Worm (Caenorhabditis elegans) whole organism, late embryonic: ENCODE data around the gene F07F6.1.
A peak's percentile ranks its signal among the peaks of the same experiment; 100 is the strongest.

Source experiments
- C38D4.7 ChIP-seq: fragments of 200-800 bp; sonication (Bioruptor generic); optimal IDR thresholded peaks from 2 replicates; lab custom pipeline; 2018; ENCODE audit warnings: mild to moderate bottlenecking, missing genetic modification characterization, moderate library complexity, missing compliant biosample characterization
- F13H6.1 ChIP-seq: sonication (generic microtip); optimal IDR thresholded peaks from 2 replicates; lab custom pipeline; 2016; ENCODE audit warnings: missing genetic modification characterization, missing compliant biosample characterization
- T23F11.4 ChIP-seq: fragments of 200-800 bp; sonication (Bioruptor generic); optimal IDR thresholded peaks from 2 replicates; lab custom pipeline; 2018; ENCODE audit warnings: mild to moderate bottlenecking, missing genetic modification characterization, missing compliant biosample characterization
- ceh-19 ChIP-seq: fragments of 200-800 bp; sonication (Bioruptor generic); optimal IDR thresholded peaks from 2 replicates; lab custom pipeline; 2018; ENCODE audit warnings: mild to moderate bottlenecking, missing genetic modification characterization, missing compliant biosample characterization
- ceh-30 ChIP-seq: fragments of 150-350 bp; optimal IDR thresholded peaks from 2 replicates; lab custom pipeline; 2014; ENCODE audit warnings: missing biosample characterization, missing genetic modification characterization
- ceh-31 ChIP-seq: sonication (generic microtip); optimal IDR thresholded peaks from 2 replicates; lab custom pipeline; 2016; ENCODE audit warnings: missing genetic modification characterization, missing compliant biosample characterization
- ceh-34 ChIP-seq: sonication (generic microtip); optimal IDR thresholded peaks from 2 replicates; lab custom pipeline; 2016; ENCODE audit warnings: mild to moderate bottlenecking, missing genetic modification characterization, missing compliant biosample characterization
- ceh-48 ChIP-seq: sonication (generic microtip); optimal IDR thresholded peaks from 2 replicates; lab custom pipeline; 2016; ENCODE audit warnings: missing genetic modification characterization, inconsistent platforms, missing compliant biosample characterization
- ceh-9 ChIP-seq: sonication (generic microtip); optimal IDR thresholded peaks from 2 replicates; lab custom pipeline; 2016; ENCODE audit warnings: mild to moderate bottlenecking, missing genetic modification characterization, inconsistent platforms, missing compliant biosample characterization
- elt-2 ChIP-seq: sonication (generic microtip); optimal IDR thresholded peaks from 2 replicates; lab custom pipeline; 2016; ENCODE audit warnings: missing genetic modification reagents, missing genetic modification characterization, missing compliant biosample characterization
- elt-4 ChIP-seq: sonication (generic microtip); optimal IDR thresholded peaks from 2 replicates; lab custom pipeline; 2016; ENCODE audit warnings: missing genetic modification characterization, missing compliant biosample characterization
- fax-1 ChIP-seq: sonication (generic microtip); optimal IDR thresholded peaks from 2 replicates; lab custom pipeline; 2016; ENCODE audit warnings: missing genotype, missing genetic modification characterization, missing compliant biosample characterization
- hlh-30 ChIP-seq: sonication (generic microtip); optimal IDR thresholded peaks from 2 replicates; lab custom pipeline; 2017; ENCODE audit warnings: antibody characterized with exemption, missing genetic modification characterization, missing compliant biosample characterization; ENCODE audit not compliant: insufficient read depth
- hlh-6 ChIP-seq: sonication (generic microtip); optimal IDR thresholded peaks from 2 replicates; lab custom pipeline; 2016; ENCODE audit warnings: missing genotype, missing genetic modification characterization, missing compliant biosample characterization
- lim-6 ChIP-seq: sonication (generic microtip); optimal IDR thresholded peaks from 2 replicates; lab custom pipeline; 2016; ENCODE audit warnings: missing genetic modification characterization, missing compliant biosample characterization
- lin-11 ChIP-seq: fragments of 200-800 bp; sonication (Bioruptor generic); optimal IDR thresholded peaks from 2 replicates; lab custom pipeline; 2018; ENCODE audit warnings: mild to moderate bottlenecking, missing genetic modification characterization, missing compliant biosample characterization
- madf-2 ChIP-seq: sonication (generic microtip); optimal IDR thresholded peaks from 2 replicates; lab custom pipeline; 2017; ENCODE audit warnings: missing genetic modification characterization, missing compliant biosample characterization
- nhr-232 ChIP-seq: sonication (generic microtip); optimal IDR thresholded peaks from 2 replicates; lab custom pipeline; 2016; ENCODE audit warnings: missing genetic modification characterization, missing compliant biosample characterization
- pat-9 ChIP-seq: fragments of 200-800 bp; sonication (Bioruptor generic); optimal IDR thresholded peaks from 2 replicates; lab custom pipeline; 2018; ENCODE audit warnings: mild to moderate bottlenecking, missing genetic modification characterization, moderate library complexity, missing compliant biosample characterization
- pax-1 ChIP-seq: fragments of 150-350 bp; optimal IDR thresholded peaks from 2 replicates; lab custom pipeline; 2014; ENCODE audit warnings: missing biosample characterization, missing genetic modification characterization
- pha-2 ChIP-seq: sonication (generic microtip); optimal IDR thresholded peaks from 2 replicates; lab custom pipeline; 2017; ENCODE audit warnings: mild to moderate bottlenecking, missing genetic modification characterization, missing compliant biosample characterization
- pha-4 ChIP-seq: fragments of 150-350 bp; optimal IDR thresholded peaks from 2 replicates; lab custom pipeline; 2018; ENCODE audit warnings: missing biosample characterization, missing genetic modification reagents, missing genetic modification characterization
- ref-2 ChIP-seq: sonication (generic microtip); optimal IDR thresholded peaks from 2 replicates; lab custom pipeline; 2016; ENCODE audit warnings: missing genetic modification characterization, missing compliant biosample characterization
- rnt-1 ChIP-seq: sonication (generic microtip); optimal IDR thresholded peaks from 2 replicates; lab custom pipeline; 2016; ENCODE audit warnings: missing genetic modification characterization, missing compliant biosample characterization
- syd-9 ChIP-seq: sonication (generic microtip); optimal IDR thresholded peaks from 2 replicates; lab custom pipeline; 2016; ENCODE audit warnings: mild to moderate bottlenecking, missing genetic modification characterization, moderate library complexity, missing compliant biosample characterization
- tbx-2 ChIP-seq: sonication (generic microtip); optimal IDR thresholded peaks from 2 replicates; lab custom pipeline; 2016; ENCODE audit warnings: missing genetic modification characterization, missing compliant biosample characterization
- unc-3 ChIP-seq, 2 experiments: fragments of 200-800 bp in 1 of 2; sonication (Bioruptor generic) in 1 of 2; sonication (generic microtip) in 1 of 2; conservative IDR thresholded peaks in 1 of 2; optimal IDR thresholded peaks in 1 of 2; 2 replicates each; pipeline versions ENCODE4 v1.3.6 to Lab custom; 2016 to 2022; ENCODE audit warnings: missing compliant biosample characterization in 2 of 2, missing genetic modification characterization in 2 of 2, missing genetic modification reagents in 1 of 2
- unc-42 ChIP-seq: sonication (generic microtip); optimal IDR thresholded peaks from 2 replicates; lab custom pipeline; 2016; ENCODE audit warnings: missing genotype, missing genetic modification characterization, missing compliant biosample characterization
- unc-55 ChIP-seq: sonication (generic microtip); optimal IDR thresholded peaks from 2 replicates; lab custom pipeline; 2017; ENCODE audit warnings: missing biosample characterization, missing genetic modification reagents, missing genetic modification characterization
- unc-86 ChIP-seq: sonication (generic microtip); optimal IDR thresholded peaks from 2 replicates; lab custom pipeline; 2016; ENCODE audit warnings: missing genetic modification characterization, missing compliant biosample characterization

The F07F6.1 gene

ce11 chrII:5460911-5461310 is 23.2 kb downstream of the F07F6.1 start:
- TF ChIP-seq hlh-30 (tag; lab: Kevin White, UChicago): peak; percentile 7
- peak; percentile 37 for TF ChIP-seq unc-55 (GFP tag; lab: Kevin White, UChicago)
- no peak for TF ChIP-seq unc-3 (GFP tag; conservative IDR thresholded peaks at IDR 0.05; lab: Robert Waterston, UW)
- no peak for TF ChIP-seq unc-3 (tag; optimal IDR thresholded peaks at IDR 0.05; lab: Kevin White, UChicago)
- TF ChIP-seq tbx-2: peak; percentile 19
- no peak for TF ChIP-seq ceh-19 (GFP tag; lab: Kevin White, UChicago)
- peak; percentile 30 for TF ChIP-seq ceh-34
- TF ChIP-seq pat-9: no peak
- TF ChIP-seq unc-86 (tag; lab: Kevin White, UChicago): no peak
- no peak for TF ChIP-seq hlh-6 (tag; lab: Kevin White, UChicago)
- TF ChIP-seq pax-1: no peak
- TF ChIP-seq rnt-1 (tag; lab: Kevin White, UChicago): peak; percentile 9
- TF ChIP-seq elt-2 (tag; lab: Kevin White, UChicago): peak; percentile 34
- TF ChIP-seq F13H6.1: no peak
- TF ChIP-seq fax-1 (tag; lab: Kevin White, UChicago): no peak
- peak; percentile 2 for TF ChIP-seq ceh-31 (tag; lab: Kevin White, UChicago)
- TF ChIP-seq pha-4 (tag; lab: Kevin White, UChicago): no peak
- no peak for TF ChIP-seq ceh-48 (tag; lab: Kevin White, UChicago)
- no peak for TF ChIP-seq madf-2

- TF ChIP-seq T23F11.4 (GFP tag; lab: Kevin White, UChicago): no peak
- peak; percentile 34 for TF ChIP-seq unc-55 (GFP tag; lab: Kevin White, UChicago)
- TF ChIP-seq rnt-1 (tag; lab: Kevin White, UChicago): no peak
- TF ChIP-seq, all 69 proteins: peak for 1
These were observed 26.1 kb downstream of the F07F6.1 start for ce11 chrII:5463692-5464300.

- TF ChIP-seq nhr-232 (tag; lab: Kevin White, UChicago) (no peak), unc-55 (GFP tag; lab: Kevin White, UChicago) (peak; percentile 48), T23F11.4 (GFP tag; lab: Kevin White, UChicago) (no peak), C38D4.7 (no peak), ceh-30 (tag; lab: Kevin White, UChicago) (no peak)
- TF ChIP-seq, all 69 proteins: peak for 1
These were observed 28.2 kb downstream of the F07F6.1 start, which contains the start of gene clr-1 for ce11 chrII:5465729-5466408. clr-1 (plus strand) TSS chrII:5466358.

DNA sequence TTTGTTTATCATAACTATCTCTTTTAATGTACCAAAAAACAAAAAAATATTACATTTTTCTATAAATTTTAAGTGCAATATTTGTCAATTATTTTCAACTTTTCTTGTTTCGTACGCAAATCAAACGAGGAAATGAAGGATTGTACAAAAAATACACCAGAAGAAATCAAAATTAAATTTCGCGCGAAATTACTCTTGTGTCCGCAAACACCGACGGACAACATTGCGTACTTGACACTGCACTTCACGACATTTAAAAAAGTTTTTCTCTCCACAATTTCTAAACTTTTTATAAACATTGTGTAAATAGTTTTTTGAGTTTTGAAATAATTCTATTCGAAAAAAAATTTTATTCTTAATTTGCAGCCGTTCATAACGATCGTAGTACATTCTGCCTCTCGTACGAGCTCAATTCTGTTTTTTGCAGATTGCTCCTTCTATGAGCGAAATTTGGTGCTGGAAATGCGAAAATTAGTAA is 36.3 kb downstream of the F07F6.1 start, which contains the start of gene mrps-16:
mrps-16 (plus strand) TSS at position 428 of the 478 bp plus-strand sequence.
- TF ChIP-seq ceh-9 (tag; lab: Kevin White, UChicago): no peak
- peak; percentile 1 for TF ChIP-seq unc-86 (tag; lab: Kevin White, UChicago)
- peak; percentile 53 for TF ChIP-seq unc-42 (tag; lab: Kevin White, UChicago)

ce11 chrII:5474946-5475345 is 37.3 kb downstream of the F07F6.1 start, which contains the start of gene ilcr-2:
ilcr-2 (plus strand) TSS chrII:5475246.
- no peak for TF ChIP-seq nhr-232 (tag; lab: Kevin White, UChicago)
- TF ChIP-seq unc-3 (GFP tag; conservative IDR thresholded peaks at IDR 0.05; lab: Robert Waterston, UW): no peak
- TF ChIP-seq unc-3 (tag; optimal IDR thresholded peaks at IDR 0.05; lab: Kevin White, UChicago): no peak
- no peak for TF ChIP-seq fax-1 (tag; lab: Kevin White, UChicago)
- no peak for TF ChIP-seq ref-2 (tag; lab: Kevin White, UChicago)
- no peak for TF ChIP-seq ceh-19 (GFP tag; lab: Kevin White, UChicago)
- TF ChIP-seq syd-9 (tag; lab: Kevin White, UChicago): no peak
- no peak for TF ChIP-seq lim-6 (tag; lab: Kevin White, UChicago)
- TF ChIP-seq elt-4 (tag; lab: Kevin White, UChicago): no peak
- TF ChIP-seq lin-11 (tag; lab: Kevin White, UChicago): no peak
- TF ChIP-seq pha-2 (tag; lab: Kevin White, UChicago): no peak
